Worm (Caenorhabditis elegans) whole organism, midembryonic: ENCODE measurements around the gene nhr-186.

Experiments
- T22C8.4 ChIP-seq: fragments of 200-800 bp; sonication (Bioruptor generic); IDR thresholded peaks from 2 replicates; pipeline ENCODE4 v1.3.6; 2022; ENCODE audit warnings: missing genetic modification characterization, missing compliant biosample characterization
- flt-1 ChIP-seq: fragments of 200-800 bp; sonication (Bioruptor generic); IDR thresholded peaks from 2 replicates; pipeline ENCODE4 v1.3.6; 2022; ENCODE audit warnings: missing genetic modification characterization, missing compliant biosample characterization
- med-1 ChIP-seq: sonication (generic microtip); optimal IDR thresholded peaks from 2 replicates; lab custom pipeline; 2017; ENCODE audit warnings: missing genetic modification characterization, mild to moderate bottlenecking, missing compliant biosample characterization, antibody characterized with exemption, missing genetic modification reagents; ENCODE audit not compliant: insufficient read depth
- tab-1 ChIP-seq: fragments of 200-800 bp; sonication (Bioruptor generic); IDR thresholded peaks from 2 replicates; pipeline ENCODE4 v1.3.6; 2022; ENCODE audit warnings: missing genetic modification characterization, missing compliant biosample characterization
- ztf-23 ChIP-seq: fragments of 200-800 bp; sonication (Bioruptor generic); IDR thresholded peaks from 2 replicates; pipeline ENCODE4 v1.3.6; 2022; ENCODE audit warnings: missing genetic modification reagents, missing genetic modification characterization, missing compliant biosample characterization

DNA sequence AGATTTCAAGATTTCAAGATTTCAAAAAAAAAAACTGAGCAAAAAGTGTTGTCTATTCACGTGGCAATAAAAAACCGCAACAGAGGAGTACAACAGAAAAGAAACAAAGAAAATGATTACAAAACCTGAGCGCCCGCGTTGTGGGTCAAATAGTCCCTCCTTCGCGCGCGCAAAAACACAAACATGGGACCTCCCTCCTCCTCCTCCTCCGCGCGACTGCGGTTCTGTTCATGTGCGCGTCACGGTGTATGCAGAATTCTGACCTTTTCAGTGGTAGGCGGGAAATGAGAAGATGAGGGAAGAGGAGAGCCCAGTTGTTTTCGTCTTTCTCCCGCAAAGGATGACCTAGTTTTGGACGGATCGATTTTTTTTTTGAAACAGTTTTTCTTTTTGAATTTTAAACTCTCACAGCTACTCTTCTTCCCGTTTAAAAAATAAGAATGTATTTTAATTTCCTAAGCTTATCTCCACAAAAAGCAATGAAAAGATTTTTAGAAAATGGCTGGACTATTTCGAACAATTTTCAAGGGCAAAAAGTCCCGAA, 37.7 kb upstream of the nhr-186 start, which contains the start of gene C17E7.4:
- no peak for TF ChIP-seq flt-1 (GFP tag; lab: Robert Waterston, UW)
- no peak for TF ChIP-seq ztf-23 (GFP tag; lab: Robert Waterston, UW)
- no peak for TF ChIP-seq tab-1 (GFP tag; lab: Robert Waterston, UW)
- TF ChIP-seq T22C8.4 = no peak
- no peak for TF ChIP-seq med-1 (GFP tag; lab: Kevin White, UChicago)
